Fruit fly (Drosophila melanogaster) Kc167 (cell line): Measurements from ENCODE around the gene CG10232.

Experiments
- Myc ChIP-seq: fragments of >200 bp; optimal IDR thresholded peaks from 2 replicates; lab custom pipeline; 2017; ENCODE audit warnings: missing external identifiers
- Sin3A ChIP-seq: fragments of >200 bp; optimal IDR thresholded peaks from 2 replicates; lab custom pipeline; 2018; ENCODE audit warnings: missing external identifiers
- h ChIP-seq: fragments of >200 bp; optimal IDR thresholded peaks from 3 replicates; lab custom pipeline; 2018; ENCODE audit warnings: missing external identifiers
- insv ChIP-seq: fragments of >200 bp; optimal IDR thresholded peaks from 3 replicates; lab custom pipeline; 2018; ENCODE audit warnings: missing external identifiers
- psq ChIP-seq: fragments of >200 bp; optimal IDR thresholded peaks from 2 replicates; lab custom pipeline; 2017; ENCODE audit warnings: missing external identifiers
- ttk ChIP-seq: sonication (Bioruptor generic); optimal IDR thresholded peaks from 2 replicates; lab custom pipeline; 2017; ENCODE audit warnings: missing external identifiers

The CG10232 gene

DNA sequence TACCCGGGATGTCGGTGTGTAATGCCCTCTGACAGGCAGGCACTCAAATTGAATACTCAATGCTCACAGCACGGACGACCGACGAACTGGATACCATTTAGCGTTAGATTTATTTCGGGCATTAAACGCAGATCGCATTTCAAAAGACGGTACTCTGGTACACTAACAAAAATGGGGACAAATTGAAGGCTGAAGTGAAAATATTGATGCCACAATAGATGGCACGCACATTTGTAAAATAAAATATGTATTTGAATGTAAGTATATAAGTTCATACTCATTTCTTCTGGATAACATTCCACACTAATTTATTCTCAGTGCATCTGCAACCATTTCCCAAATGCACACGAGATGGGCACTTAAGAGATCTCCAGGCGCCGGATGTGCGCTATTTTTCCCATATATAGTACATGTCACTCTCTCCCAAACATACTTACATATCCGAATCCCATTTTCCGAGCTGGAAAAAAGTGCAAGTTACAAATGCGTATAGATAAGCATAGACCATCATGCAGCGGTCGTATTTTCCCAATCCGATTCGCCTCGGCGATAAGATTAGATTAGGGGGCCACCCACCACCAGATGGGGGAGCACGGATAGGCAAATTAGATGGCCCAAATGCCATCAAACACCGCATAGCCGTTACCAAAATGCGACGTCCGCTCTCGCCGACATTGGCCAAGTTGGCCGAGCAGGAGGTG, 11.8 kb downstream of the CG10232 start, which contains the start of gene CG10301:
CG10301 (plus strand) TSS at position 651 of the 701 bp plus-strand sequence.
- no peak for TF ChIP-seq h (lab: Kevin White, UChicago)
- TF ChIP-seq Sin3A, result no peak
- no peak for TF ChIP-seq insv (lab: Kevin White, UChicago)
- no peak for TF ChIP-seq psq (lab: Kevin White, UChicago)
- no peak for TF ChIP-seq Myc (lab: Kevin White, UChicago)
- no peak for TF ChIP-seq ttk (lab: Kevin White, UChicago)

DNA sequence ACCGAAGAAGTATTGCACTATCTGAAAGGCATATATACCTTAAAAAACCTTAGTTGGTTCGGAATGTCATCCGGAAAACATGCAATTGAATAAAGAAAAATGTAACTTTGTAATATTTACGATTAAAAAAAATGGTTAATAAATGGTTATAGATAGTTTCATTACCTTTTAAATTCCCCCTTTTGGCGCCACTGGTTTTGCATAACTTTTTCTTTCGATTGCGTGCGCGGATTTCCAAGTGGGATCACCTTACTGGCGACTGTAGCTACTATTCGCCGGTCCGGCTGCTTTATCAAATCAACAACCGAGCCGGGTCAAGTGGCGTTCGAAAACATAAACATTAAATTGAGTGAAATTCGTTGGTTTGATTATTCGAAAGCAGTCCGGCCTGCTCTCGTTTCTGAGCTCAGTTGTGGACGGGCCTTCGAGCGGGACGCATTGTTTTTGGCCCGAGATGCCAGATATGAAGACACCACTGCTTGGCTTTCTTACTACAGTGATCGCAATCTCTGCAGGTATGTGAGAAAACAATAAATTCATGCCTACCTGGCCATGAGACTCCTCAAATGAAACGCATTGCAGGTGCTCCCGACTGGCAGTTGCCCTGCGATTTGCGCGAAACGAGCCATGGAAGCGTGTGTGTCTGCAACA, 16.9 kb downstream of the CG10232 start, which contains the start of gene Gba1b:
Gba1b (plus strand) TSS at position 422 of the 651 bp plus-strand sequence.
- TF ChIP-seq insv (lab: Kevin White, UChicago) (no peak), h (lab: Kevin White, UChicago) (no peak), ttk (lab: Kevin White, UChicago) (no peak), Sin3A (no peak), Myc (lab: Kevin White, UChicago) (no peak), psq (lab: Kevin White, UChicago) (no peak)

DNA sequence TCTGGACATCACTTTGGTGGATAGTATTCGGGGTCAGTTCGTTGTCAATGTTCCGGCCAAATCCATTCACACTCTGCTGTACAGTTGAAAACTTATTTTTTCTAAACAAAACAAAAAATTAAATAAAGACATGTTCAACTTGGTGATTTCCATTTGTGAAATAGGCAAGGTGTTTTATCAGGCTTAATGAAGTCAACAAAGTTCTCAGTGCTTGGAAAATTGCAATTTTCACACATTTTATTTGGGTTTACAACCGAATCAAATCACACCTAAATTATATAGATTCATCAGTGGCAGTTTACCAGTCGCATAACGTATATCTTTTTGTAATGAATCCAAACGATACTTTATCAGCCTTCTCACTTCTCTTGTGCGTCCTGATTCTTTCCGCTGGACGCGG, 19.0 kb downstream of the CG10232 start, which contains the start of gene Qsox4:
Qsox4 (plus strand) TSS at position 301 of the 400 bp plus-strand sequence.
- TF ChIP-seq ttk (lab: Kevin White, UChicago) (no peak), Myc (lab: Kevin White, UChicago) (no peak), insv (lab: Kevin White, UChicago) (no peak), h (lab: Kevin White, UChicago) (no peak), Sin3A (no peak), psq (lab: Kevin White, UChicago) (no peak)

DNA sequence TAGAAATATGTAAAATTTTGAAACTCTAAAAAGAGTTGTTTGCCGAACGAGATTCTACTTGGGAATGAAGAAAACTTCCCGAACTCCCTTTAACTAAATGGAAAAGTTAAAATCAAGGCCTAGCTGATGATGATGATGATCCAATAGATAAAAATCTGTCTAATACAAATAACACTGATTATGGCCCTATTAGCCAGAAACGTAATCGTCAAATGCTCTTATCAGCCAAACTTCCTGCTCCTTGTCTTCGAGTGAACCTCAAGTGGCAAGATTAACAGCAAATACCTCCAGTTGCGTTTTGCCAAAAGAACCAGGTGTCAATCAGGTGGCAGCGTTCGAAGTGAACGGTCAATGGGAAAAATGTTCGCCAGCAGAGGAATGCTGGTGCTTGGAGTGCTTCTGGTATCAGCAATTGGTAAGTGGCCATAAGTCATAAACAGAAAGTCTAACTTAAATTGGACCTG, 21.1 kb downstream of the CG10232 start, which contains the start of the genes CG31468 and Gba1a:
CG31468 (minus strand) TSS at position 51 of the 464 bp plus-strand sequence.
Gba1a (plus strand) TSS at position 318 of the 464 bp plus-strand sequence.
- TF ChIP-seq h (lab: Kevin White, UChicago), result no peak
- TF ChIP-seq ttk (lab: Kevin White, UChicago), result no peak
- no peak for TF ChIP-seq Myc (lab: Kevin White, UChicago)
- TF ChIP-seq insv (lab: Kevin White, UChicago), result no peak
- no peak for TF ChIP-seq Sin3A
- no peak for TF ChIP-seq psq (lab: Kevin White, UChicago)

DNA sequence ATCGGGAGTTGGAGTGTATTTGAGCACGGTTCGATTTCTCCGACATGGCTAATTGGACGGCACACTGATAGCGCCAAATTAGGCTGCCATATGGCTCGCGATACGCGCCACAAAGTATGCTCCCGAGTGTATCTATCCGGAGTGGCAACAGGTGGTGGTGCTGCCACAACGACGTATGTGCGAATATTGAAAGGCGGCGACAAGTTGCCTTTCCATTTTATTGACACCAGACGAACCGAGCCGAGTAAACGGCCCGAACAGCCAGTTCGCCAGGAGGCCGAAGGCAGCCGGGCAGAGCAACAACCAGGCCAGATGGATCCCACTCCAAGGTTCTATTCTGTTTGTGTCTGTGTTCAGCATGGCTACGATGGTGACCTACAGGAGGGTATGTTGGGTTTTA, 22.6 kb downstream of the CG10232 start, which contains the start of gene prt:
prt (minus strand) TSS at position 193 of the 400 bp plus-strand sequence.
- no peak for TF ChIP-seq ttk (lab: Kevin White, UChicago)

DNA sequence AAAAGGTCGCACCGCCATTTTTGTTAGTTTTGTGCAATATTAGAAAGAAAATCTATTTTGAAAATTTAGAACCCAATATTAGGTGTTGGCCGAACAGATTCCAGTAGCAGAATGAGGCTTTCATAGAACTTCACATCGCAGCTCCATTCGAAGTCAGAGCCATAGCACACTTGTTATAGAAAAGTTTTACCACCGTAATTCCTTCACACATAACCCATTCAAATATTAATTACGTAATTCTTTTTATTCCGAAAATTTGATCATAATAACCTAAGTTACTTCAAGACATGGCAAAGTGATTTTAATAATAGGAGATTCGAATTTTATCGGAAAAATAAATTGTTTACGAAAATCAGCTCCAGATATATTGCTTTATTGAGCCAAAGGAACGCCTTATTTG, 25.3 kb downstream of the CG10232 start, which contains the start of gene CG10252:
CG10252 (minus strand) TSS at position 101 of the 400 bp plus-strand sequence.
- TF ChIP-seq ttk (lab: Kevin White, UChicago) (no peak), h (lab: Kevin White, UChicago) (no peak), psq (lab: Kevin White, UChicago) (no peak), Sin3A (no peak), Myc (lab: Kevin White, UChicago) (no peak), insv (lab: Kevin White, UChicago) (no peak)

DNA sequence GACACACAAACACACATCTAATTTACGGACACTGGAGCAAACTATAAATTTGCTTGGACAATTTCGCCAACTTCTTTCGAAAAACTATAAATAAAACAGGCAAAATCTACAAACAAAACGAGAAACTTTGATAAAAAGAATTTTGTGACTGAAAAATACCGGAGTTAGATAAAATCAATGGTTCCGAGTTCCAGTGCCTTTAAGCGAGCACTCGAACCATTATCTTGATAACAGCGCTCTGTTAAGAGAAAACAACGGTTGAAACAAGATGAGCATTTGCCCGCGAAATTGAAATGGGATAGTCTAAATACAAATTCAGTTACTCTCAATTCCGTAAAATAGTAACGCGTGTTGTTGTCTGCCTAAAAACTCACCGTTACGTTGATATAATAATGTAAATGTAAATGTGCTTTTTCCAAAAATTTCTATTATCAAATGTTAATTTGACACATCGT, 26.8 kb downstream of the CG10232 start, which contains the start of gene CG10254:
CG10254 (minus strand) TSS at position 405 of the 455 bp plus-strand sequence.
- TF ChIP-seq psq (lab: Kevin White, UChicago), result no peak
- TF ChIP-seq h (lab: Kevin White, UChicago), result no peak
- TF ChIP-seq insv (lab: Kevin White, UChicago), result no peak
- TF ChIP-seq Sin3A, result no peak
- TF ChIP-seq Myc (lab: Kevin White, UChicago), result no peak
- no peak for TF ChIP-seq ttk (lab: Kevin White, UChicago)

DNA sequence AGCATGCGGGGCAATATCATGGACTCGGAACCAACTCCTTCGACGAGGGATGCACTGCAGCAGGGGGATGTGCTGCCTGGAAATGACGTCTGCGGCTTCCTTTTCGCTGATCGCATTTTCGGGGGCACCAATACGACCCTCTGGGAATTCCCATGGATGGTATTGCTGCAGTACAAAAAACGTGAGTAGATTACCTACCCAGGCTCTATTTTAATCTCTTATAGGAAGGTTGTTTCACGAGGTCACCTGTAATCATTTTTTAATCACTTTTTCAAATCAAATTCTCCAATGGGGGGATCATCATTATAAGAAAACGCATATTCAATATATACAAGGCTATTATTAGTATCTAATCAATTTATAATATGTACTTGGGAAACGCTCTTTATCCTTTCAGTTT, 34.5 kb downstream of the CG10232 start:
- TF ChIP-seq Sin3A, result no peak
- TF ChIP-seq Myc (lab: Kevin White, UChicago), result no peak
- TF ChIP-seq ttk (lab: Kevin White, UChicago), result no peak
- TF ChIP-seq psq (lab: Kevin White, UChicago), result no peak
- TF ChIP-seq insv (lab: Kevin White, UChicago), result no peak
- no peak for TF ChIP-seq h (lab: Kevin White, UChicago)

DNA sequence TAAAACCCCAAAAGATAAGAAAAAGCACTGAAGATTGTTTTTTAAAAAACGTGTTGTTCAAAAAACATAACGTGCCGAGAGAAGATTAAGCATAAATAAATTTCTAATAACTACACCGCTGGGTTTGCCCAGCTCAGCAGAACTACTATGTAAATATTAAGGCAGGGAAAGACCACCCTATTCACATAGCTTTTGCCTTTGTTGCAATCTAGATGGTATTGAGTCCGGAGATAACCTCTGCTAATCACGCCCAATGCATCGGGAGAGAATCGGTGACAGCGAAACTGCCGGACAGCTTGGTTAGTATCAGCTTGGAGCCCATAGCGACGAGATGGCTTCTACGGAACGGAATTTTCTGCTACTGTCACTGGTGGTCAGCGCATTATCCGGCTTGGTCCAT, 35.5 kb downstream of the CG10232 start, which contains the start of gene SPE:
SPE (plus strand) TSS at position 301 of the 400 bp plus-strand sequence.
- no peak for TF ChIP-seq ttk (lab: Kevin White, UChicago)
- no peak for TF ChIP-seq Sin3A
- TF ChIP-seq h (lab: Kevin White, UChicago), result no peak
- TF ChIP-seq psq (lab: Kevin White, UChicago), result no peak
- TF ChIP-seq insv (lab: Kevin White, UChicago), result no peak
- no peak for TF ChIP-seq Myc (lab: Kevin White, UChicago)

DNA sequence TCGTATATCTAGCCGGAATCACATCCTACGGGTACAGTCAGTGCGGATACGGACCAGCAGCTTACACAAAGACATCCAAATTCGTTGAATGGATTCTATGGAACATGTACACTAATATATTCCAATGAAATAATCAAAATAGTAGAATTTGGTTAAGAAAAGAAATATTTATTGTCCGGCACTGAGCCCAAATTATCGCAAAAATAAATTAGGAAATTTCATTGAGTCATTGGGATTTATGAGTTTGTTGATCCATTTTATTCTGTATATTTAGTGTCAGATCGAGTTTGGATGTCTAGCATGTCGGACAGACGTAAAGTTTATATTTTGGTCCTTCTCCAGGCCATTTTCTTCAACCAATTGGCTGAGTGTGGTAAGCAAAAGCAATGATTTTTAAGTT, 37.7 kb downstream of the CG10232 start, which contains the start of gene CG18754:
CG18754 (plus strand) TSS at position 301 of the 400 bp plus-strand sequence.
- TF ChIP-seq Myc (lab: Kevin White, UChicago) (no peak), psq (lab: Kevin White, UChicago) (no peak), Sin3A (no peak), ttk (lab: Kevin White, UChicago) (no peak), insv (lab: Kevin White, UChicago) (no peak), h (lab: Kevin White, UChicago) (no peak)

DNA sequence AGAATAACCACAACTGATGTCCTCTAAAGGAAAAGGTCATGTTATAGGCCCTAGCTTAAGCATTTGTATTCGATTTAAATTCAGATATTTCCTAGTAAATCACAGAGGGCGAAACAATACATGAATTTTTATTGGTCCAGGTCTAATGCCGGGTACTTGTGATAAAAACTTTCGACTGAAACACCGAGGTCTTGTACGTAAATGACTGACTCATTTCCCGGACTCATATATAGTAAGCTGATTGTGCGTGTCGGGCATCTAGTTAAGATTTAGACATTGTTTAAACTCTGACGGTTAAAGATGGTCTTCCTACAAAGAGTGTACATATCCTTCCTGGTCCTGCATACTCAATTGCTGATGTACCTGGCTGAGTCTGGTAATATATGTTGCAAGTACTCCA, 39.2 kb downstream of the CG10232 start, which contains the start of gene CG16710:
CG16710 (plus strand) TSS at position 301 of the 400 bp plus-strand sequence.
- no peak for TF ChIP-seq ttk (lab: Kevin White, UChicago)
- TF ChIP-seq Sin3A, result no peak
- no peak for TF ChIP-seq psq (lab: Kevin White, UChicago)
- no peak for TF ChIP-seq insv (lab: Kevin White, UChicago)
- TF ChIP-seq h (lab: Kevin White, UChicago), result no peak
- TF ChIP-seq Myc (lab: Kevin White, UChicago), result no peak
